Fruit fly (Drosophila melanogaster): ENCODE measurements around the gene CG13083.

Gene CG13083

DNA sequence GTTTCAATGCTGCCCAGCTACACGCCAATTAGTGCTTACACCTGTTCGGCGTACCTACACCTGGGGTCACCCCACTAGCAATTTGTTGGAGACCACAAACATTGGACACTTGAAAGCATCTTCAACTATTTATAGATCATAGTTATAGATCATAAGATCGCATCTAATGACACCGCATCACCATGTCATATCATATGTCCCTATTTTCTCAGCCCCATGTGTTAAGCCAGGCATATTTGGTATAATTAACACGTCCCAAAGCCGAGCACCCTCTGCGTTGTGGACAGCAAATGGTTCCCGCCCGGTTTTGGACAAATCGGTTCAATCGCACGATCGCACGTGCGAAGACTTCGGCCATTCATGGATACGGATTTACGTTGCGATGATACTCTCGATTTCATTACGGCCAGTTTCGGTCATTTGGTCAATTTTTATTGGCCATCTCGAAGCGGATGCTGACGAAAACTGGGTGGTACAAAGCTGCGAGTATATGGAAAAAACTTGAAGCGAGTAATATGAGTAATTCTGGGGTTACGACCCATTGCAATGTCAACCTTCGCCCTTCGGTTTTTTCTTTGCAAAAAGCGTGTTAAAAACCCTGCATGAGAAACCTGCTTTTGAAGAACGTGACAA, 47.6 kb upstream of the CG13083 start (continued):
- TF ChIP-seq pho (GFP tag; optimal IDR thresholded peaks at IDR 0.05) (peak; percentile 86), scrt (GFP tag; optimal IDR thresholded peaks at IDR 0.05) (peak; percentile 70), bigmax (GFP tag; optimal IDR thresholded peaks at IDR 0.05) (no peak), tgo (GFP tag; IDR thresholded peaks at IDR 0.05) (peak; percentile 74), unc-4 (GFP tag; IDR thresholded peaks at IDR 0.05; ENCODE audit: partially characterized antibody) (no peak), tin (GFP tag; optimal IDR thresholded peaks at IDR 0.05) (peak; percentile 50), sim (GFP tag; IDR thresholded peaks at IDR 0.05) (no peak), cwo (GFP tag; optimal IDR thresholded peaks at IDR 0.05) (peak; percentile 89), Gug (GFP tag; IDR thresholded peaks at IDR 0.05) (0 out of 4 replicates have a peak, but pooled peaks have one; percentile 23), odd (GFP tag; optimal IDR thresholded peaks at IDR 0.05) (peak; percentile 85), CG1602 (GFP tag; optimal IDR thresholded peaks at IDR 0.05) (peak; percentile 83), sima (GFP tag; optimal IDR thresholded peaks at IDR 0.05) (no peak), CG10959 (GFP tag; IDR thresholded peaks at IDR 0.05) (peak; percentile 44; the same call in 1 of the 2 replicates), dmrt99B (tag; optimal IDR thresholded peaks at IDR 0.05) (peak; percentile 92), Atf6 (GFP tag; IDR thresholded peaks at IDR 0.05) (peak; percentile 66; the same call in 1 of the 2 replicates), CG6854 (GFP tag; optimal IDR thresholded peaks at IDR 0.05) (peak; percentile 52), CG4707 (GFP tag; optimal IDR thresholded peaks at IDR 0.05) (peak; percentile 89), usp (GFP tag; optimal IDR thresholded peaks at IDR 0.05) (no peak), Opbp (GFP tag; IDR thresholded peaks at IDR 0.05; ENCODE audit: partially characterized antibody) (no peak), NK7.1 (GFP tag; optimal IDR thresholded peaks at IDR 0.05) (peak; percentile 66), en (GFP tag; optimal IDR thresholded peaks at IDR 0.05) (peak; percentile 93), CG8281 (tag; optimal IDR thresholded peaks at IDR 0.05) (peak; percentile 81), Sin3A (optimal IDR thresholded peaks at IDR 0.05) (no peak), repo (GFP tag; optimal IDR thresholded peaks at IDR 0.05) (peak; percentile 46), CG42726 (GFP tag; IDR thresholded peaks at IDR 0.05; ENCODE audit: partially characterized antibody) (no peak), Taf1 (GFP tag; IDR thresholded peaks at IDR 0.05) (peak; percentile 30; the same call in 1 of the 2 replicates), PHDP (tag; optimal IDR thresholded peaks at IDR 0.05) (peak; percentile 81), kni (GFP tag; optimal IDR thresholded peaks at IDR 0.05) (peak; percentile 87), CG9932 (GFP tag; IDR thresholded peaks at IDR 0.05) (peak; percentile 63), MBD-R2 (GFP tag; IDR thresholded peaks at IDR 0.05) (peak; percentile 84), jigr1 (GFP tag; IDR thresholded peaks at IDR 0.05) (0 out of 3 replicates have a peak, but pooled peaks have one; percentile 52), CG3847 (GFP tag; IDR thresholded peaks at IDR 0.05) (peak; percentile 90), CG9817 (tag; optimal IDR thresholded peaks at IDR 0.05) (peak; percentile 62), CG10565 (GFP tag; optimal IDR thresholded peaks at IDR 0.05) (no peak), ham (GFP tag; IDR thresholded peaks at IDR 0.05) (no peak), CG18262 (tag; optimal IDR thresholded peaks at IDR 0.05) (peak; percentile 70), CG13624 (GFP tag; optimal IDR thresholded peaks at IDR 0.05) (peak; percentile 80), toy (GFP tag; IDR thresholded peaks at IDR 0.05) (0 out of 2 replicates have a peak, but pooled peaks have one; percentile 22), Fer1 (GFP tag; optimal IDR thresholded peaks at IDR 0.05) (peak; percentile 82), sisA (GFP tag; IDR thresholded peaks at IDR 0.05) (peak; percentile 73), CG7839 (tag; optimal IDR thresholded peaks at IDR 0.05) (peak; percentile 83), Mad (GFP tag; optimal IDR thresholded peaks at IDR 0.05) (peak; percentile 74), lab (GFP tag; optimal IDR thresholded peaks at IDR 0.05) (peak; percentile 87), CG14050 (GFP tag; IDR thresholded peaks at IDR 0.05) (peak; percentile 93), cad (GFP tag; optimal IDR thresholded peaks at IDR 0.05) (no peak), CG14710 (tag; optimal IDR thresholded peaks at IDR 0.05) (peak; percentile 14), CG2116 (GFP tag; optimal IDR thresholded peaks at IDR 0.05) (peak; percentile 59), CG33213 (GFP tag; optimal IDR thresholded peaks at IDR 0.05) (peak; percentile 50), aop (GFP tag; IDR thresholded peaks at IDR 0.05) (no peak), ac (GFP tag; optimal IDR thresholded peaks at IDR 0.05) (peak; percentile 25)

All from whole organism, embryonic.